Fruit fly (Drosophila melanogaster) S2 (cell line): ENCODE data around the gene CG32119.

Experiments
- CG8478 ChIP-seq: fragments of >200 bp; optimal IDR thresholded peaks from 2 replicates; lab custom pipeline; 2018
- CTCF ChIP-seq, 2 experiments: fragments of >200 bp; optimal IDR thresholded peaks; 2 replicates each; lab custom pipeline; 2018

dm6 chr3L:13267893-13268292, 19.4 kb upstream of the CG32119 start:
- no peak for TF ChIP-seq CG8478 (lab: Kevin White, UChicago)
- no peak for TF ChIP-seq CTCF (optimal IDR thresholded peaks at IDR 0.05; lab: Kevin White, UChicago)
